Worm (Caenorhabditis elegans) whole organism, mixed stage, embryonic: ENCODE data around the gene F19H8.2.

Source experiments
- M03D4.4 ChIP-seq: sonication (generic microtip); optimal IDR thresholded peaks from 2 replicates; lab custom pipeline; 2017; ENCODE audit warnings: mild to moderate bottlenecking, missing genetic modification characterization, missing compliant biosample characterization
- bed-3 ChIP-seq: fragments of 200-800 bp; sonication (Bioruptor generic); optimal IDR thresholded peaks from 3 replicates; lab custom pipeline; 2018; ENCODE audit warnings: mild to moderate bottlenecking, missing genetic modification characterization, moderate library complexity, missing compliant biosample characterization
- blmp-1 ChIP-seq: fragments of 150-350 bp; optimal IDR thresholded peaks from 2 replicates; lab custom pipeline; 2014; ENCODE audit warnings: missing biosample characterization, missing genetic modification characterization
- ceh-39 ChIP-seq: fragments of 150-350 bp; optimal IDR thresholded peaks from 2 replicates; lab custom pipeline; 2014; ENCODE audit warnings: missing biosample characterization, missing genetic modification characterization
- ceh-83 ChIP-seq: fragments of 200-800 bp; sonication (Bioruptor generic); optimal IDR thresholded peaks from 2 replicates; lab custom pipeline; 2018; ENCODE audit warnings: mild to moderate bottlenecking, missing genetic modification characterization, missing compliant biosample characterization
- ces-1 ChIP-seq: fragments of 150-350 bp; optimal IDR thresholded peaks from 2 replicates; lab custom pipeline; 2014; ENCODE audit warnings: missing biosample characterization, missing genetic modification reagents, missing genetic modification characterization
- cnd-1 ChIP-seq: fragments of 200-800 bp; sonication (Bioruptor generic); optimal IDR thresholded peaks from 2 replicates; lab custom pipeline; 2018; ENCODE audit warnings: mild to moderate bottlenecking, missing genetic modification characterization, missing compliant biosample characterization
- drap-1 ChIP-seq: fragments of 200-800 bp; sonication (Bioruptor generic); optimal IDR thresholded peaks from 3 replicates; lab custom pipeline; 2018; ENCODE audit warnings: mild to moderate bottlenecking, missing genetic modification characterization, missing compliant biosample characterization
- elt-3 ChIP-seq: fragments of 150-350 bp; optimal IDR thresholded peaks from 2 replicates; lab custom pipeline; 2014; ENCODE audit warnings: missing biosample characterization, missing genetic modification characterization
- flh-1 ChIP-seq: fragments of 200-800 bp; sonication (Bioruptor generic); optimal IDR thresholded peaks from 2 replicates; lab custom pipeline; 2018; ENCODE audit warnings: mild to moderate bottlenecking, missing genetic modification characterization, moderate library complexity, missing compliant biosample characterization
- ham-2 ChIP-seq: fragments of 200-800 bp; sonication (Bioruptor generic); optimal IDR thresholded peaks from 2 replicates; lab custom pipeline; 2018; ENCODE audit warnings: mild to moderate bottlenecking, missing genetic modification characterization, missing compliant biosample characterization
- hlh-1 ChIP-seq: fragments of 150-350 bp; optimal IDR thresholded peaks from 2 replicates; lab custom pipeline; 2014; ENCODE audit warnings: missing biosample characterization, missing genetic modification reagents, missing genetic modification characterization
- lin-13 ChIP-seq: fragments of 150-350 bp; optimal IDR thresholded peaks from 2 replicates; lab custom pipeline; 2014; ENCODE audit warnings: missing biosample characterization, missing genetic modification characterization
- lin-32 ChIP-seq: fragments of 200-800 bp; sonication (Bioruptor generic); optimal IDR thresholded peaks from 2 replicates; lab custom pipeline; 2018; ENCODE audit warnings: mild to moderate bottlenecking, missing genetic modification characterization, missing compliant biosample characterization
- lsy-2 ChIP-seq: fragments of 150-350 bp; optimal IDR thresholded peaks from 2 replicates; lab custom pipeline; 2014; ENCODE audit warnings: missing biosample characterization, missing genetic modification characterization
- mab-5 ChIP-seq: fragments of 150-350 bp; optimal IDR thresholded peaks from 2 replicates; lab custom pipeline; 2014; ENCODE audit warnings: missing biosample characterization, missing genetic modification characterization
- mep-1 ChIP-seq: fragments of 150-350 bp; optimal IDR thresholded peaks from 2 replicates; lab custom pipeline; 2017; ENCODE audit warnings: missing biosample characterization, missing genetic modification reagents, missing genetic modification characterization, inconsistent platforms
- mls-2 ChIP-seq: sonication (generic microtip); optimal IDR thresholded peaks from 2 replicates; lab custom pipeline; 2016; ENCODE audit warnings: mild to moderate bottlenecking, missing genetic modification characterization, moderate library complexity, missing compliant biosample characterization
- nhr-12 ChIP-seq: fragments of 150-350 bp; optimal IDR thresholded peaks from 2 replicates; lab custom pipeline; 2014; ENCODE audit warnings: missing biosample characterization, missing genetic modification characterization
- nhr-2 ChIP-seq: fragments of 150-350 bp; optimal IDR thresholded peaks from 2 replicates; lab custom pipeline; 2014; ENCODE audit warnings: missing biosample characterization, missing genetic modification characterization
- nhr-237 ChIP-seq: fragments of 150-350 bp; optimal IDR thresholded peaks from 2 replicates; lab custom pipeline; 2014; ENCODE audit warnings: missing biosample characterization, missing genetic modification characterization
- nhr-28 ChIP-seq: fragments of 150-350 bp; optimal IDR thresholded peaks from 2 replicates; lab custom pipeline; 2014; ENCODE audit warnings: missing biosample characterization, missing genetic modification characterization
- nhr-76 ChIP-seq: sonication (generic microtip); optimal IDR thresholded peaks from 2 replicates; lab custom pipeline; 2017; ENCODE audit warnings: missing biosample characterization, missing genetic modification characterization
- pha-4 ChIP-seq: fragments of 150-350 bp; optimal IDR thresholded peaks from 2 replicates; lab custom pipeline; 2018; ENCODE audit warnings: missing biosample characterization, missing genetic modification reagents, missing genetic modification characterization
- sem-2 ChIP-seq: fragments of 200-800 bp; sonication (Bioruptor generic); optimal IDR thresholded peaks from 2 replicates; lab custom pipeline; 2018; ENCODE audit warnings: mild to moderate bottlenecking, missing genetic modification characterization, missing compliant biosample characterization
- snpc-4 ChIP-seq: fragments of 150-350 bp; optimal IDR thresholded peaks from 2 replicates; lab custom pipeline; 2014; ENCODE audit warnings: missing biosample characterization, missing genetic modification characterization
- sptf-1 ChIP-seq: sonication (generic microtip); optimal IDR thresholded peaks from 2 replicates; lab custom pipeline; 2017; ENCODE audit warnings: mild to moderate bottlenecking, missing genetic modification characterization, moderate library complexity, missing compliant biosample characterization
- tbx-8 ChIP-seq: fragments of 200-800 bp; sonication (Bioruptor generic); optimal IDR thresholded peaks from 2 replicates; lab custom pipeline; 2018; ENCODE audit warnings: mild to moderate bottlenecking, missing genetic modification characterization, moderate library complexity, missing compliant biosample characterization
- unc-120 ChIP-seq: sonication (generic microtip); optimal IDR thresholded peaks from 2 replicates; lab custom pipeline; 2017; ENCODE audit warnings: missing genetic modification characterization, missing compliant biosample characterization; ENCODE audit not compliant: poor library complexity, severe bottlenecking
- unc-39 ChIP-seq: fragments of 150-350 bp; optimal IDR thresholded peaks from 2 replicates; lab custom pipeline; 2014; ENCODE audit warnings: missing biosample characterization, missing genetic modification characterization
- unc-62 ChIP-seq: fragments of 150-350 bp; optimal IDR thresholded peaks from 2 replicates; lab custom pipeline; 2014; ENCODE audit warnings: missing biosample characterization, missing genetic modification reagents, missing genetic modification characterization
- zip-8 ChIP-seq: fragments of 150-350 bp; optimal IDR thresholded peaks from 2 replicates; lab custom pipeline; 2014; ENCODE audit warnings: missing biosample characterization, missing genetic modification characterization

F19H8.2 gene

ce11 chrII:14632823-14633222, 27.2 kb upstream of the F19H8.2 start, which contains the start of gene C38C6.3:
Gene C38C6.3 (plus strand): TSS chrII:14633123.
- TF ChIP-seq bed-3 (GFP tag; lab: Kevin White, UChicago), result no peak
- no peak for TF ChIP-seq mab-5 (tag; lab: Kevin White, UChicago)
- no peak for TF ChIP-seq cnd-1 (tag; lab: Kevin White, UChicago)
- no peak for TF ChIP-seq nhr-28 (tag; lab: Kevin White, UChicago)
- no peak for TF ChIP-seq lsy-2 (tag; lab: Kevin White, UChicago)
- TF ChIP-seq nhr-76 (tag; lab: Kevin White, UChicago), result no peak
- TF ChIP-seq nhr-237 (tag; lab: Kevin White, UChicago), result no peak
- no peak for TF ChIP-seq drap-1
- TF ChIP-seq lin-13, result no peak
- no peak for TF ChIP-seq nhr-12 (tag; lab: Kevin White, UChicago)

ce11 chrII:14627330-14627729, 21.7 kb upstream of the F19H8.2 start, which contains the start of gene tag-297:
Gene tag-297 (plus strand): TSS chrII:14627630.
- TF ChIP-seq M03D4.4 (tag; lab: Kevin White, UChicago) (no peak), hlh-1 (tag; lab: Kevin White, UChicago) (no peak), lin-32 (GFP tag; lab: Kevin White, UChicago) (no peak), sem-2 (GFP tag; lab: Kevin White, UChicago) (no peak), lin-13 (no peak), elt-3 (tag; lab: Kevin White, UChicago) (no peak), sptf-1 (tag; lab: Kevin White, UChicago) (no peak), unc-39 (tag; lab: Kevin White, UChicago) (no peak), nhr-2 (tag; lab: Kevin White, UChicago) (no peak), ceh-83 (no peak), tbx-8 (no peak), zip-8 (tag; lab: Kevin White, UChicago) (no peak), mab-5 (tag; lab: Kevin White, UChicago) (no peak)

- TF ChIP-seq flh-1 (GFP tag; lab: Kevin White, UChicago), result no peak
- TF ChIP-seq blmp-1 (tag; lab: Kevin White, UChicago), result peak; percentile 7
Observed at ce11 chrII:14626883-14627282, 21.2 kb upstream of the F19H8.2 start.

- TF ChIP-seq zip-8 (tag; lab: Kevin White, UChicago) (no peak), ces-1 (GFP tag; lab: Kevin White, UChicago) (no peak), sem-2 (GFP tag; lab: Kevin White, UChicago) (no peak), lsy-2 (tag; lab: Kevin White, UChicago) (no peak), bed-3 (GFP tag; lab: Kevin White, UChicago) (no peak), tbx-8 (no peak), ham-2 (no peak), mep-1 (tag; lab: Kevin White, UChicago) (no peak), sptf-1 (tag; lab: Kevin White, UChicago) (no peak), snpc-4 (no peak), ceh-83 (no peak), flh-1 (GFP tag; lab: Kevin White, UChicago) (no peak)
Observed at ce11 chrII:14622758-14623157, 17.1 kb upstream of the F19H8.2 start, which contains the start of gene mltn-10. Gene mltn-10 (plus strand): TSS chrII:14623058.

ce11 chrII:14620730-14621129, 15.1 kb upstream of the F19H8.2 start:
- TF ChIP-seq elt-3 (tag; lab: Kevin White, UChicago) (no peak), nhr-12 (tag; lab: Kevin White, UChicago) (no peak), nhr-28 (tag; lab: Kevin White, UChicago) (no peak), hlh-1 (tag; lab: Kevin White, UChicago) (no peak), cnd-1 (tag; lab: Kevin White, UChicago) (no peak), sem-2 (GFP tag; lab: Kevin White, UChicago) (no peak), mls-2 (tag; lab: Kevin White, UChicago) (no peak)

ce11 chrII:14619806-14620205, 14.1 kb upstream of the F19H8.2 start:
- TF ChIP-seq hlh-1 (tag; lab: Kevin White, UChicago), result no peak
- no peak for TF ChIP-seq mep-1 (tag; lab: Kevin White, UChicago)
- no peak for TF ChIP-seq unc-62 (GFP tag; lab: Kevin White, UChicago)
- TF ChIP-seq ceh-83, result no peak
- no peak for TF ChIP-seq unc-39 (tag; lab: Kevin White, UChicago)
- no peak for TF ChIP-seq pha-4 (tag; lab: Kevin White, UChicago)
- no peak for TF ChIP-seq nhr-76 (tag; lab: Kevin White, UChicago)
- no peak for TF ChIP-seq ham-2
- no peak for TF ChIP-seq mab-5 (tag; lab: Kevin White, UChicago)
- TF ChIP-seq ceh-39 (tag; lab: Kevin White, UChicago), result no peak
- TF ChIP-seq unc-120 (tag; lab: Kevin White, UChicago), result no peak
- TF ChIP-seq drap-1, result no peak
- TF ChIP-seq, all 35 proteins: peak for 0
